Fruit fly (Drosophila melanogaster) Kc167 (cell line): ENCODE results near the gene Ppm1.

ENCODE experiments used
- Myc ChIP-seq: fragments of >200 bp; optimal IDR thresholded peaks from 2 replicates; lab custom pipeline; 2017; ENCODE audit warnings: missing external identifiers
- Sin3A ChIP-seq: fragments of >200 bp; optimal IDR thresholded peaks from 2 replicates; lab custom pipeline; 2018; ENCODE audit warnings: missing external identifiers
- insv ChIP-seq: fragments of >200 bp; optimal IDR thresholded peaks from 3 replicates; lab custom pipeline; 2018; ENCODE audit warnings: missing external identifiers
- psq ChIP-seq: fragments of >200 bp; optimal IDR thresholded peaks from 2 replicates; lab custom pipeline; 2017; ENCODE audit warnings: missing external identifiers
- ttk ChIP-seq: sonication (Bioruptor generic); optimal IDR thresholded peaks from 2 replicates; lab custom pipeline; 2017; ENCODE audit warnings: missing external identifiers

dm6 chr3L:601559-602136 lies 20.5 kb downstream of the Ppm1 start:
- no peak for TF ChIP-seq psq
- TF ChIP-seq Sin3A (lab: Kevin White, UChicago): no peak
- no peak for TF ChIP-seq ttk (lab: Kevin White, UChicago)
- TF ChIP-seq insv (lab: Kevin White, UChicago): no peak
- TF ChIP-seq Myc (lab: Kevin White, UChicago): no peak
